Fruit fly (Drosophila melanogaster): ENCODE measurements around the gene CG5004.

Gene CG5004

DNA sequence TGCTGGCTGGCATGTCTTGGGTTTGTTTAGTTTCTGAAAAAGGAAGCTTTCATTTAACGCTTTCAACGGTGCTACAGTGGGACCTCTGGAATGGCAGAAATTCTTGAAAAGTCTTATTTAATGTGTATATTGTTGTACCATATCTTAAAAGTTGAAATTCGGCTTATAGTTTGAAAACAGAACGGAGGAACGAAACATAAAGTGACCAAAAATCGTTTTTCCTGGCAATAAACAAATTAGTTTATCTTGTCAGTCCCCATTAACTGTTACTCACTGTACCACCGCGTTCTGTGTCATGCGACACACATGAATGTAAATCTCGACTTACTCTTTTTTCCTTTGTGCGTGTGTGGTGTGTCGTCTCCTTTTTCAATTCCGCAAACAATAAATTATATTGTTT is 64.7 kb downstream of the CG5004 start:
- TF ChIP-seq crp (GFP tag; optimal IDR thresholded peaks at IDR 0.05) = no peak
- no peak for TF ChIP-seq Sry-β (GFP tag; optimal IDR thresholded peaks at IDR 0.05)
- TF ChIP-seq klu (GFP tag; IDR thresholded peaks at IDR 0.05) = no peak
- TF ChIP-seq Med (GFP tag) = peak; percentile 70
- TF ChIP-seq dimm (GFP tag; IDR thresholded peaks at IDR 0.05) = no peak
- TF ChIP-seq vvl (GFP tag; IDR thresholded peaks at IDR 0.05) = no peak
- no peak for TF ChIP-seq CkIIα-i1 (GFP tag; IDR thresholded peaks at IDR 0.05)
- TF ChIP-seq trem (tag; optimal IDR thresholded peaks at IDR 0.05) = no peak
- no peak for TF ChIP-seq CG32772 (GFP tag; IDR thresholded peaks at IDR 0.05)
- TF ChIP-seq ERR (GFP tag; optimal IDR thresholded peaks at IDR 0.05) = no peak
- TF ChIP-seq HmgZ (tag; optimal IDR thresholded peaks at IDR 0.05) = no peak
- TF ChIP-seq row (GFP tag; IDR thresholded peaks at IDR 0.05) = peak; percentile 25; the same call in 1 of the 3 replicates
- no peak for TF ChIP-seq Hey (tag; optimal IDR thresholded peaks at IDR 0.05)
- no peak for TF ChIP-seq cato (GFP tag; optimal IDR thresholded peaks at IDR 0.05; ENCODE audit: borderline replicate concordance)
- no peak for TF ChIP-seq Spps (tag; optimal IDR thresholded peaks at IDR 0.05)
- TF ChIP-seq fd102C (GFP tag; optimal IDR thresholded peaks at IDR 0.05) = no peak
- TF ChIP-seq Ets65A (GFP tag) = peak; percentile 87
- no peak for TF ChIP-seq so (GFP tag; IDR thresholded peaks at IDR 0.05)
- no peak for TF ChIP-seq CG6254 (GFP tag; optimal IDR thresholded peaks at IDR 0.05)
- TF ChIP-seq CG16779 (GFP tag; IDR thresholded peaks at IDR 0.05) = no peak
- TF ChIP-seq CG15269 (tag; optimal IDR thresholded peaks at IDR 0.05) = no peak
- no peak for TF ChIP-seq p53 (GFP tag; optimal IDR thresholded peaks at IDR 0.05)
- TF ChIP-seq sens (GFP tag) = peak; percentile 29
- no peak for TF ChIP-seq CG2199 (GFP tag; IDR thresholded peaks at IDR 0.05)
- TF ChIP-seq nau (GFP tag; optimal IDR thresholded peaks at IDR 0.05) = no peak
- no peak for TF ChIP-seq CG6765 (GFP tag; optimal IDR thresholded peaks at IDR 0.05)
- TF ChIP-seq CG3281 (GFP tag; optimal IDR thresholded peaks at IDR 0.05) = no peak
- TF ChIP-seq pnt (GFP tag; optimal IDR thresholded peaks at IDR 0.05) = no peak
- no peak for TF ChIP-seq onecut (GFP tag; IDR thresholded peaks at IDR 0.05)
- no peak for TF ChIP-seq CG4282 (GFP tag; optimal IDR thresholded peaks at IDR 0.05)
- TF ChIP-seq CG7357 (GFP tag; IDR thresholded peaks at IDR 0.05) = no peak
- peak; percentile 64 for TF ChIP-seq grau (tag; optimal IDR thresholded peaks at IDR 0.05)
- TF ChIP-seq HLH4C (GFP tag; IDR thresholded peaks at IDR 0.05; ENCODE audit: partially characterized antibody) = no peak
- TF ChIP-seq CG17385 (GFP tag; optimal IDR thresholded peaks at IDR 0.05) = no peak
- TF ChIP-seq Hmx (GFP tag; optimal IDR thresholded peaks at IDR 0.05) = no peak

DNA sequence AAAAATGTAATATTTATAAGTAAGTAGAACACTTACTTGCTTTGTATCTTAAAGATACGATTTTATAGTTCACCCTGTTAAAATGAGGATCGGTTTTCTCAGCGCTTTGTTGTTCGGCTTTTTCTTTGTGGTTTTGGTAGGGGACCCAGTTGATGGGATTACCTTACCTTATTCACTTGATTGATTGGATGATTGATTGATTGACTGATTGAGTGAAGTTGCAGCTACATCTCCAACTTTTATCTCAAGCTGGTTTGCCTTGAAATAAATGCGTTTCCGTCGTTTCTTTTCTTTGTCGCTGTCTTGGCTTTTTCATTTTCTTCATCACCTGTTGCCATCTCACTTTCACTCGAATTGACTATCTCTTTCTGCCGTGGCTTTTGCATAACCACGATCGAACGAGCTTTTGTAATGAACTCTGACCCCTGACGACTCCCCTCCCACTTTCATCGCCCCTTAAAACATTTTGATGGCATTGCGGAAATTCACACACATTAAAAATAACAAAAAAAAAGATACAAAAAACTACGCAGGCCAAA is 65.5 kb downstream of the CG5004 start:
- TF ChIP-seq CG2875 (GFP tag; optimal IDR thresholded peaks at IDR 0.05) (no peak), oc (tag; optimal IDR thresholded peaks at IDR 0.05) (peak; percentile 13), ranshi (GFP tag; IDR thresholded peaks at IDR 0.05) (no peak), lab (GFP tag; optimal IDR thresholded peaks at IDR 0.05) (no peak), Hr78 (GFP tag; optimal IDR thresholded peaks at IDR 0.05) (peak in 1 of 2 experiments; percentile 96), tx (GFP tag; optimal IDR thresholded peaks at IDR 0.05) (no peak), CG14014 (GFP tag; IDR thresholded peaks at IDR 0.05) (no peak), dmrt11E (tag; optimal IDR thresholded peaks at IDR 0.05) (no peak), Sry-β (GFP tag; optimal IDR thresholded peaks at IDR 0.05) (no peak), CG12391 (tag; optimal IDR thresholded peaks at IDR 0.05) (no peak), Pdp1 (GFP tag; optimal IDR thresholded peaks at IDR 0.05) (peak in 1 of 2 experiments; percentile 48), Chrac-16 (GFP tag; optimal IDR thresholded peaks at IDR 0.05) (no peak), CG8281 (tag; optimal IDR thresholded peaks at IDR 0.05) (peak; percentile 93), pros (GFP tag; optimal IDR thresholded peaks at IDR 0.05) (peak; percentile 71), Hr51 (GFP tag; optimal IDR thresholded peaks at IDR 0.05) (no peak), Blimp-1 (GFP tag; optimal IDR thresholded peaks at IDR 0.05) (peak; percentile 78), CG2129 (GFP tag; IDR thresholded peaks at IDR 0.05; ENCODE audit: partially characterized antibody) (no peak), CG14667 (GFP tag; IDR thresholded peaks at IDR 0.05) (no peak)

All from whole organism, embryonic.